Worm (Caenorhabditis elegans) whole organism, L4/young adult: Measurements from ENCODE around the gene K11H12.6.
A peak's percentile ranks its signal among the peaks of the same experiment; 100 is the strongest.

Experiments used
- W03F9.2 ChIP-seq: fragments of 150-350 bp; optimal IDR thresholded peaks from 2 replicates; lab custom pipeline; 2014; ENCODE audit warnings: missing biosample characterization, missing genetic modification characterization
- dao-5 ChIP-seq: sonication (generic microtip); optimal IDR thresholded peaks from 2 replicates; lab custom pipeline; 2016; ENCODE audit warnings: missing genotype, missing genetic modification characterization, moderate library complexity, missing compliant biosample characterization
- him-1 ChIP-seq: sonication (generic microtip); optimal IDR thresholded peaks from 2 replicates; lab custom pipeline; 2016; ENCODE audit warnings: missing genotype, missing genetic modification reagents, missing genetic modification characterization, missing compliant biosample characterization

- TF ChIP-seq W03F9.2: peak; percentile 99
- peak; percentile 100 for TF ChIP-seq him-1
- TF ChIP-seq dao-5 (tag; lab: Kevin White, UChicago): peak; percentile 83
These were observed 12.3 kb upstream of the K11H12.6 start, which contains the start of the genes rpl-15 and K11H12.8 for ce11 chrIV:654526-655440.
